Worm (Caenorhabditis elegans): ENCODE data around the gene mtl-2.

The mtl-2 gene

ce11 chrV:14002402-14002801 is 16.1 kb downstream of the mtl-2 start:
- TF ChIP-seq ztf-25 (GFP tag; IDR thresholded peaks at IDR 0.05) (0 out of 2 replicates have a peak, but pooled peaks have one; percentile 53), hmg-1.2 (GFP tag; IDR thresholded peaks at IDR 0.05) (peak; percentile 79; the same call in 1 of the 2 replicates), madf-3 (GFP tag; IDR thresholded peaks at IDR 0.05) (0 out of 2 replicates have a peak, but pooled peaks have one; percentile 7), mcd-1 (GFP tag; IDR thresholded peaks at IDR 0.05) (peak; percentile 28; the same call in 1 of the 2 replicates), cebp-1 (GFP tag; IDR thresholded peaks at IDR 0.05) (no peak), cebp-1 (tag; optimal IDR thresholded peaks at IDR 0.05) (peak; percentile 21), unc-130 (GFP tag; optimal IDR thresholded peaks at IDR 0.05) (no peak), pbrm-1 (GFP tag; IDR thresholded peaks at IDR 0.05) (no peak), zfh-2 (GFP tag; conservative IDR thresholded peaks at IDR 0.05) (0 out of 2 replicates have a peak, but pooled peaks have one; percentile 29)

- TF ChIP-seq sptf-2 (GFP tag; optimal IDR thresholded peaks at IDR 0.05), result no peak
- TF ChIP-seq nfya-2 (GFP tag; IDR thresholded peaks at IDR 0.05), result no peak
Observed at ce11 chrV:14001929-14002328, 16.5 kb downstream of the mtl-2 start.

ce11 chrV:13993478-13993877 is 25.0 kb downstream of the mtl-2 start:
- TF ChIP-seq lin-26 (GFP tag; IDR thresholded peaks at IDR 0.05) (no peak), akir-1 (GFP tag; optimal IDR thresholded peaks at IDR 0.05) (no peak), F49E8.2 (tag; optimal IDR thresholded peaks at IDR 0.05; ENCODE audit: insufficient read depth) (no peak), T07F8.4 (tag; optimal IDR thresholded peaks at IDR 0.05) (no peak), aptf-2 (GFP tag; conservative IDR thresholded peaks at IDR 0.05) (no peak), ceh-27 (GFP tag; optimal IDR thresholded peaks at IDR 0.05) (no peak), madf-3 (GFP tag; IDR thresholded peaks at IDR 0.05) (no peak), attf-3 (GFP tag; conservative IDR thresholded peaks at IDR 0.05) (no peak), F33H1.4 (GFP tag; IDR thresholded peaks at IDR 0.05) (no peak), B0019.2 (GFP tag; conservative IDR thresholded peaks at IDR 0.05) (no peak), athp-1 (tag; optimal IDR thresholded peaks at IDR 0.05) (no peak), gei-17 (GFP tag; optimal IDR thresholded peaks at IDR 0.05) (no peak)

- TF ChIP-seq ekl-4 (GFP tag; IDR thresholded peaks at IDR 0.05) (no peak), B0261.1 (tag; optimal IDR thresholded peaks at IDR 0.05) (no peak), mxl-1 (tag; optimal IDR thresholded peaks at IDR 0.05) (no peak), hmg-20 (GFP tag; IDR thresholded peaks at IDR 0.05) (no peak), K11D2.4 (GFP tag; IDR thresholded peaks at IDR 0.05) (no peak)
Observed at ce11 chrV:13992485-13992884, 26.0 kb downstream of the mtl-2 start, which contains the start of gene droe-4. Gene droe-4 (plus strand): TSS chrV:13992656.

- TF ChIP-seq snpc-1.1 (tag; optimal IDR thresholded peaks at IDR 0.05; ENCODE audit: insufficient read depth), result peak; percentile 77
- peak; percentile 32 for TF ChIP-seq snpc-4 (GFP tag; optimal IDR thresholded peaks at IDR 0.05)
- TF ChIP-seq snpc-4 (tag; optimal IDR thresholded peaks at IDR 0.05), result peak in 3 of 4 experiments; percentile 58 to 90 (median 89)
- TF ChIP-seq snpc-3.4 (tag; optimal IDR thresholded peaks at IDR 0.05), result peak; percentile 27
- TF ChIP-seq hmg-1.2 (GFP tag; IDR thresholded peaks at IDR 0.05), result peak; percentile 34; the same call in 1 of the 2 replicates
Observed at ce11 chrV:13992017-13992416, 26.5 kb downstream of the mtl-2 start.

Measured in whole organism, young adult.